Worm (Caenorhabditis elegans) whole organism, late embryonic: ENCODE measurements around the gene F58E2.2.

Experiments
- C08G9.2 ChIP-seq: sonication (generic microtip); optimal IDR thresholded peaks from 2 replicates; lab custom pipeline; 2016; ENCODE audit warnings: mild to moderate bottlenecking, missing genetic modification characterization, moderate library complexity, missing compliant biosample characterization
- C38D4.7 ChIP-seq: fragments of 200-800 bp; sonication (Bioruptor generic); optimal IDR thresholded peaks from 2 replicates; lab custom pipeline; 2018; ENCODE audit warnings: mild to moderate bottlenecking, missing genetic modification characterization, moderate library complexity, missing compliant biosample characterization
- F13H6.1 ChIP-seq: sonication (generic microtip); optimal IDR thresholded peaks from 2 replicates; lab custom pipeline; 2016; ENCODE audit warnings: missing genetic modification characterization, missing compliant biosample characterization
- K02D7.2 ChIP-seq: sonication (generic microtip); optimal IDR thresholded peaks from 2 replicates; lab custom pipeline; 2017; ENCODE audit warnings: mild to moderate bottlenecking, missing genetic modification characterization, missing compliant biosample characterization
- K09A11.1 ChIP-seq: sonication (generic microtip); optimal IDR thresholded peaks from 2 replicates; lab custom pipeline; 2017; ENCODE audit warnings: antibody characterized with exemption, mild to moderate bottlenecking, missing genetic modification characterization, missing compliant biosample characterization; ENCODE audit not compliant: insufficient read depth
- T23F11.4 ChIP-seq: fragments of 200-800 bp; sonication (Bioruptor generic); optimal IDR thresholded peaks from 2 replicates; lab custom pipeline; 2018; ENCODE audit warnings: mild to moderate bottlenecking, missing genetic modification characterization, missing compliant biosample characterization
- Y22D7AL.16 ChIP-seq: sonication (generic microtip); optimal IDR thresholded peaks from 2 replicates; lab custom pipeline; 2016; ENCODE audit warnings: missing genetic modification characterization, missing compliant biosample characterization
- ama-1 ChIP-seq: fragments of 150-350 bp; optimal IDR thresholded peaks from 2 replicates; lab custom pipeline; 2014
- ceh-14 ChIP-seq: sonication (generic microtip); optimal IDR thresholded peaks from 2 replicates; lab custom pipeline; 2016; ENCODE audit warnings: missing genotype, missing genetic modification characterization, missing compliant biosample characterization
- ceh-19 ChIP-seq: fragments of 200-800 bp; sonication (Bioruptor generic); optimal IDR thresholded peaks from 2 replicates; lab custom pipeline; 2018; ENCODE audit warnings: mild to moderate bottlenecking, missing genetic modification characterization, missing compliant biosample characterization
- ceh-2 ChIP-seq: sonication (generic microtip); optimal IDR thresholded peaks from 2 replicates; lab custom pipeline; 2016; ENCODE audit warnings: missing genotype, missing genetic modification characterization, missing compliant biosample characterization
- ceh-22 ChIP-seq: sonication (generic microtip); optimal IDR thresholded peaks from 2 replicates; lab custom pipeline; 2017; ENCODE audit warnings: missing biosample characterization, missing genetic modification characterization
- ceh-30 ChIP-seq: fragments of 150-350 bp; optimal IDR thresholded peaks from 2 replicates; lab custom pipeline; 2014; ENCODE audit warnings: missing biosample characterization, missing genetic modification characterization
- ceh-6 ChIP-seq: fragments of 200-800 bp; sonication (Bioruptor generic); optimal IDR thresholded peaks from 2 replicates; lab custom pipeline; 2018; ENCODE audit warnings: mild to moderate bottlenecking, missing genetic modification characterization, missing compliant biosample characterization
- dmd-4 ChIP-seq: sonication (generic microtip); optimal IDR thresholded peaks from 2 replicates; lab custom pipeline; 2016; ENCODE audit warnings: borderline replicate concordance, missing genetic modification characterization, missing compliant biosample characterization
- dve-1 ChIP-seq: sonication (generic microtip); optimal IDR thresholded peaks from 2 replicates; lab custom pipeline; 2017; ENCODE audit warnings: antibody characterized with exemption, mild to moderate bottlenecking, missing genetic modification characterization, missing compliant biosample characterization
- elt-4 ChIP-seq: sonication (generic microtip); optimal IDR thresholded peaks from 2 replicates; lab custom pipeline; 2016; ENCODE audit warnings: missing genetic modification characterization, missing compliant biosample characterization
- ets-4 ChIP-seq: sonication (generic microtip); optimal IDR thresholded peaks from 2 replicates; lab custom pipeline; 2016; ENCODE audit warnings: missing genetic modification characterization, missing compliant biosample characterization
- fax-1 ChIP-seq: sonication (generic microtip); optimal IDR thresholded peaks from 2 replicates; lab custom pipeline; 2016; ENCODE audit warnings: missing genotype, missing genetic modification characterization, missing compliant biosample characterization
- fkh-6 ChIP-seq: sonication (generic microtip); optimal IDR thresholded peaks from 2 replicates; lab custom pipeline; 2016; ENCODE audit warnings: missing genetic modification characterization, missing compliant biosample characterization
- gmeb-2 ChIP-seq: sonication (generic microtip); optimal IDR thresholded peaks from 2 replicates; lab custom pipeline; 2016; ENCODE audit warnings: missing genetic modification characterization, inconsistent platforms, missing compliant biosample characterization
- hlh-13 ChIP-seq: fragments of 200-800 bp; sonication (Bioruptor generic); optimal IDR thresholded peaks from 2 replicates; lab custom pipeline; 2018; ENCODE audit warnings: mild to moderate bottlenecking, missing genetic modification characterization, missing compliant biosample characterization
- lim-6 ChIP-seq: sonication (generic microtip); optimal IDR thresholded peaks from 2 replicates; lab custom pipeline; 2016; ENCODE audit warnings: missing genetic modification characterization, missing compliant biosample characterization
- lin-11 ChIP-seq: fragments of 200-800 bp; sonication (Bioruptor generic); optimal IDR thresholded peaks from 2 replicates; lab custom pipeline; 2018; ENCODE audit warnings: mild to moderate bottlenecking, missing genetic modification characterization, missing compliant biosample characterization
- mec-3 ChIP-seq: sonication (generic microtip); optimal IDR thresholded peaks from 2 replicates; lab custom pipeline; 2016; ENCODE audit warnings: borderline replicate concordance, missing genetic modification characterization, missing compliant biosample characterization
- odd-2 ChIP-seq: sonication (generic microtip); optimal IDR thresholded peaks from 2 replicates; lab custom pipeline; 2017; ENCODE audit warnings: antibody characterized with exemption, mild to moderate bottlenecking, missing genetic modification characterization, missing compliant biosample characterization
- pag-3 ChIP-seq: sonication (generic microtip); optimal IDR thresholded peaks from 2 replicates; lab custom pipeline; 2016; ENCODE audit warnings: missing compliant biosample characterization, missing genetic modification characterization, borderline replicate concordance
- pat-9 ChIP-seq: fragments of 200-800 bp; sonication (Bioruptor generic); optimal IDR thresholded peaks from 2 replicates; lab custom pipeline; 2018; ENCODE audit warnings: mild to moderate bottlenecking, missing genetic modification characterization, moderate library complexity, missing compliant biosample characterization
- pax-1 ChIP-seq: fragments of 150-350 bp; optimal IDR thresholded peaks from 2 replicates; lab custom pipeline; 2014; ENCODE audit warnings: missing biosample characterization, missing genetic modification characterization
- pha-2 ChIP-seq: sonication (generic microtip); optimal IDR thresholded peaks from 2 replicates; lab custom pipeline; 2017; ENCODE audit warnings: mild to moderate bottlenecking, missing genetic modification characterization, missing compliant biosample characterization
- pha-4 ChIP-seq: fragments of 150-350 bp; optimal IDR thresholded peaks from 2 replicates; lab custom pipeline; 2018; ENCODE audit warnings: missing biosample characterization, missing genetic modification reagents, missing genetic modification characterization
- ref-2 ChIP-seq: sonication (generic microtip); optimal IDR thresholded peaks from 2 replicates; lab custom pipeline; 2016; ENCODE audit warnings: missing genetic modification characterization, missing compliant biosample characterization
- rnt-1 ChIP-seq: sonication (generic microtip); optimal IDR thresholded peaks from 2 replicates; lab custom pipeline; 2016; ENCODE audit warnings: missing genetic modification characterization, missing compliant biosample characterization
- sdc-2 ChIP-seq: sonication (generic microtip); optimal IDR thresholded peaks from 2 replicates; lab custom pipeline; 2016; ENCODE audit warnings: missing genotype, missing genetic modification characterization, missing compliant biosample characterization
- sox-2 ChIP-seq: fragments of 200-800 bp; sonication (Bioruptor generic); IDR thresholded peaks from 2 replicates; pipeline ENCODE4 v1.3.6; 2022; ENCODE audit warnings: missing genetic modification reagents, missing genetic modification characterization, missing compliant biosample characterization
- tbx-2 ChIP-seq: sonication (generic microtip); optimal IDR thresholded peaks from 2 replicates; lab custom pipeline; 2016; ENCODE audit warnings: missing genetic modification characterization, missing compliant biosample characterization
- ttx-3 ChIP-seq: sonication (generic microtip); optimal IDR thresholded peaks from 2 replicates; lab custom pipeline; 2016; ENCODE audit warnings: missing genetic modification reagents, missing genetic modification characterization, missing compliant biosample characterization
- unc-55 ChIP-seq: sonication (generic microtip); optimal IDR thresholded peaks from 2 replicates; lab custom pipeline; 2017; ENCODE audit warnings: missing biosample characterization, missing genetic modification reagents, missing genetic modification characterization
- unc-86 ChIP-seq: sonication (generic microtip); optimal IDR thresholded peaks from 2 replicates; lab custom pipeline; 2016; ENCODE audit warnings: missing genetic modification characterization, missing compliant biosample characterization

The F58E2.2 gene

DNA sequence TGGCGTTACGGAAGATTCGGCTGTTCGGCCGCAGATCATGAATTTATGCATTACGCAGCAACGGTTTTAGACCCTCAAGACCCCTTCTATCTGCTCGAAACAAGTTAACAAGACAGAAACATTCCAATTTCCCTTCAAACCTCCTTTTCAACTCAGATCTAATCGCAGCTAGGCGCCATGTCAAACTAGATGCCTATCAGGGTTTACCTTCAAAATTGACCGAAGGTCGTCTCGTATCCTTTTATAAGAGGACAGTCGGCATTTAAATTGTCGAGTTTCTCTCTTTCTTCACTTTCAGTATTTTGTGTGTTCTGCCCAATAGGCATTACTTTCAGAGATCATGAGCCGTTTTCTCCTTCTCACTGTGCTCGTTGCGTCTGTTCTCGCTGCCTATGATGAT lies 31.8 kb upstream of the F58E2.2 start, which contains the start of gene grd-13:
Gene grd-13 (plus strand): TSS at position 291 of the 400 bp plus-strand sequence.
- TF ChIP-seq pat-9 (no peak), sdc-2 (tag; lab: Kevin White, UChicago) (no peak), odd-2 (tag; lab: Kevin White, UChicago) (no peak), mec-3 (tag; lab: Kevin White, UChicago) (no peak), unc-86 (no peak), unc-55 (GFP tag; lab: Kevin White, UChicago) (no peak), ama-1 (lab: Kevin White, UChicago) (no peak), fkh-6 (no peak), pag-3 (no peak), dve-1 (no peak), ceh-22 (tag; lab: Kevin White, UChicago) (no peak), sox-2 (no peak), lim-6 (tag; lab: Kevin White, UChicago) (no peak), F13H6.1 (tag; lab: Kevin White, UChicago) (no peak), C08G9.2 (no peak), ets-4 (tag; lab: Kevin White, UChicago) (no peak), ceh-30 (no peak), fax-1 (tag; lab: Kevin White, UChicago) (no peak), K02D7.2 (tag; lab: Kevin White, UChicago) (no peak)

DNA sequence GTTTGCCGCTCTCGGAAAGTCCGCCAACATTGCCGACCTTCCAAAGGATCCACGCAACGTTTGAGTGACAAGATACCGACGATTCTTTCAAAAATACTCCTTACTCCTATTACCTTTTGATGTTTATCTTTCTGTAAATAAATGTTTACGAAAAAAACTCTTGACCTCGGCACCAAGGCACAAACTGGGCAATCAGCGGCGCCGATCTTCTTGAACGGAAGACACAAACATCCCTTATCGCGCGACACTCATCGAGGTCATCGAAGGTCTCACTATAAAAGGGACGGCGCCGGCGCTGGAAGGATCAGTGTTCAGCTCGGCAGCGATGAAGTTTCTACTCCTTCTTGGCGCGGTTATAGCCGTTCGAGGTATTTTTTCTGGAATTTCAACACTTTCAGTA lies 30.5 kb upstream of the F58E2.2 start, which contains the start of gene grd-3:
Gene grd-3 (plus strand): TSS at position 302 of the 400 bp plus-strand sequence.
- TF ChIP-seq pha-4 (no peak), tbx-2 (tag; lab: Kevin White, UChicago) (no peak), F13H6.1 (tag; lab: Kevin White, UChicago) (no peak)
- TF ChIP-seq, all 69 proteins: peak for 0

DNA sequence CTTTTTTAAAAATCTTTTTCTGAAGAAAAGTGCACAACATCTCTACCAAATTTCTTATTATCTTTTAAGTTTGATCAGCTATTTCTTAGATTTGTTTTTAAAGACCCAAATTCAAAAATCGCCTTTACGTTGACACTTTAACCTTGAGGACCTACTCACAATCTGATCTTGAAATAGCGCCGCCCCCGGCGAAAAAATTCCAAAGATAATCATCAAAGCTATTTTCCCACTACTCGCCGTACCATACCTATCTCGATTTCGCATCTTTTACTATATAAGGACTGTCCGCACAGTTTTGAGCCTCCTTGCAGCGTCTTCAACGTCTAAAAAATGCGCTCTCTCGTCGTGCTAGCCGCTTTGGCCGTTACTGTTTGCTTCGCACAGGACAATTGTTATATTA lies 29.0 kb upstream of the F58E2.2 start, which contains the start of gene grd-10:
Gene grd-10 (plus strand): TSS at position 208 of the 400 bp plus-strand sequence.
- TF ChIP-seq ref-2 (tag; lab: Kevin White, UChicago) (no peak), lin-11 (no peak), ttx-3 (tag; lab: Kevin White, UChicago) (no peak), hlh-13 (GFP tag; lab: Kevin White, UChicago) (no peak), K09A11.1 (tag; lab: Kevin White, UChicago) (no peak), pha-2 (no peak), ceh-14 (tag; lab: Kevin White, UChicago) (no peak), ceh-2 (tag; lab: Kevin White, UChicago) (no peak), mec-3 (tag; lab: Kevin White, UChicago) (no peak), C38D4.7 (GFP tag; lab: Kevin White, UChicago) (no peak)

DNA sequence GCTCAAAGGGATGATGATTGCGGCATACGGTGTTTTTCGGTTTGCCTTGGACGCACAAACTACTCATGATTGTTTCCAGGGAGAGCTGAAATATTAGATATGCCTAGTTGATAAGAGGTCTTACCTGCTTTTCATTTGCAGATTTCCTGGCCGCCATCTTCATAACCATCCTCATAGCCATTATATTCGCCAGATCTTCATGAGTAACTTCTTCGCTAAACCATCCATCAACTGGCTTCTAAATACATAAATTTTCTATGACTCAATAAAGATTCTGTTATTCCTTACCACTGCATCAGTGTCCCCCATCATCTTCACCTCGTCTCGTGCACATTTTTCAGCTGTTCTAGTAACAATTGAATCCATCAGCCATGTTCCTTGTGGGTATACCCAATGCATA lies 27.3 kb upstream of the F58E2.2 start:
- TF ChIP-seq pag-3: no peak
- TF ChIP-seq elt-4: no peak
- no peak for TF ChIP-seq lim-6 (tag; lab: Kevin White, UChicago)
- no peak for TF ChIP-seq dmd-4 (tag; lab: Kevin White, UChicago)
- TF ChIP-seq sdc-2 (tag; lab: Kevin White, UChicago): no peak
- no peak for TF ChIP-seq odd-2 (tag; lab: Kevin White, UChicago)
- no peak for TF ChIP-seq F13H6.1 (tag; lab: Kevin White, UChicago)
- no peak for TF ChIP-seq T23F11.4 (GFP tag; lab: Kevin White, UChicago)
- no peak for TF ChIP-seq gmeb-2 (tag; lab: Kevin White, UChicago)

DNA sequence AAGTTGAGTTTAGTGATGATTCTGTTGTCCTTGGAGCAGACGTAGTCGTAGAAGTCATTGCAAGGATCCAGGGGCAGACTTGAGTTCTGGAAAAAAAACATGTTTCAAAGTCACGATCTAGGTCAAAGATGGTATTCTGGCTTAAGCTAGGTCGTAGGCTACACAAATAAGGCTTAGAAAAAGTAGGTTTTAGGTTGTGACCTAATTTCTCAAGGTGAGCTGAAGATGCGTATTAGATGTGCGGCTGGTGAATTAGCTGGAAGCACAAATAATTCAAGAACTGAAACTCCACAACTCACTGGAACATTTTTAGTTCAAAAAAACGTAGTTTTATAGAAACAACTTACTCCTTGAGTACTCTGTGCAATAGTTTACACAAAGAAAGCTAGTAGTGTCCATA lies 25.7 kb upstream of the F58E2.2 start, which contains the start of gene F09D12.2:
Gene F09D12.2 (minus strand): TSS at position 101 of the 400 bp plus-strand sequence.
- TF ChIP-seq pax-1: no peak
- no peak for TF ChIP-seq ceh-19 (GFP tag; lab: Kevin White, UChicago)
- no peak for TF ChIP-seq ceh-6 (GFP tag; lab: Kevin White, UChicago)
- TF ChIP-seq dmd-4 (tag; lab: Kevin White, UChicago): no peak
- no peak for TF ChIP-seq rnt-1 (tag; lab: Kevin White, UChicago)
- no peak for TF ChIP-seq Y22D7AL.16
- no peak for TF ChIP-seq unc-55 (GFP tag; lab: Kevin White, UChicago)
- TF ChIP-seq K02D7.2 (tag; lab: Kevin White, UChicago): no peak
- no peak for TF ChIP-seq pha-2
